Worm (Caenorhabditis elegans) whole organism, young adult: ENCODE results near the gene flp-10.
A peak's percentile ranks its signal among the peaks of the same experiment; 100 is the strongest.

Experiments
- B0336.3 ChIP-seq: fragments of 200-800 bp; sonication (Bioruptor generic); IDR thresholded peaks from 2 replicates; pipeline ENCODE4 v1.3.6; 2022; ENCODE audit warnings: missing genetic modification characterization, missing compliant biosample characterization
- F37B4.10 ChIP-seq: fragments of 200-800 bp; sonication (Bioruptor generic); IDR thresholded peaks from 2 replicates; pipeline ENCODE4 v1.3.6; 2022; ENCODE audit warnings: missing genetic modification characterization, missing compliant biosample characterization
- F52B5.7 ChIP-seq: sonication (generic microtip); optimal IDR thresholded peaks from 2 replicates; lab custom pipeline; 2016; ENCODE audit warnings: mild to moderate bottlenecking, missing genetic modification characterization, missing compliant biosample characterization
- ama-1 ChIP-seq, 3 experiments: fragments of 150-350 bp in 1 of 3; sonication (generic microtip) in 2 of 3; optimal IDR thresholded peaks; 2 replicates each; lab custom pipeline; 2014 to 2018; ENCODE audit warnings: missing biosample characterization in 2 of 3, missing genetic modification characterization in 2 of 3, missing genetic modification reagents in 2 of 3
- dpl-1 ChIP-seq: fragments of 150-350 bp; optimal IDR thresholded peaks from 2 replicates; lab custom pipeline; 2014; ENCODE audit warnings: missing biosample characterization, missing genetic modification reagents, missing genetic modification characterization
- him-1 ChIP-seq: sonication (generic microtip); optimal IDR thresholded peaks from 2 replicates; lab custom pipeline; 2016; ENCODE audit warnings: missing genotype, missing genetic modification reagents, missing genetic modification characterization, missing compliant biosample characterization
- let-607 ChIP-seq, 2 experiments: fragments of 200-800 bp in 1 of 2; sonication (Bioruptor generic) in 1 of 2; sonication (generic microtip) in 1 of 2; optimal IDR thresholded peaks; 2 replicates each; lab custom pipeline; 2016 to 2018; ENCODE audit warnings: mild to moderate bottlenecking in 2 of 2, missing compliant biosample characterization in 2 of 2, missing genetic modification characterization in 2 of 2, moderate library complexity in 2 of 2, missing genotype in 1 of 2
- lin-35 ChIP-seq, 3 experiments: fragments of 150-350 bp in 2 of 3; sonication (generic microtip) in 1 of 3; optimal IDR thresholded peaks; 2 replicates each; lab custom pipeline; 2014 to 2018; ENCODE audit warnings: missing biosample characterization in 3 of 3, missing genetic modification characterization in 3 of 3, missing genetic modification reagents in 3 of 3
- mes-4 ChIP-seq: sonication (generic microtip); optimal IDR thresholded peaks from 2 replicates; lab custom pipeline; 2016; ENCODE audit warnings: missing genotype, missing genetic modification characterization, missing compliant biosample characterization
- nfya-2 ChIP-seq: fragments of 200-800 bp; sonication (Bioruptor generic); IDR thresholded peaks from 2 replicates; pipeline ENCODE4 v1.3.6; 2022; ENCODE audit warnings: missing genetic modification reagents, missing genetic modification characterization, missing compliant biosample characterization
- unc-130 ChIP-seq: sonication (generic microtip); optimal IDR thresholded peaks from 2 replicates; lab custom pipeline; 2016; ENCODE audit warnings: missing genetic modification reagents, missing genetic modification characterization, missing compliant biosample characterization
- zim-3 ChIP-seq: sonication (generic microtip); optimal IDR thresholded peaks from 2 replicates; lab custom pipeline; 2017; ENCODE audit warnings: mild to moderate bottlenecking, missing genetic modification characterization, moderate library complexity, missing compliant biosample characterization
- ztf-22 ChIP-seq: fragments of 200-800 bp; sonication (Bioruptor generic); optimal IDR thresholded peaks from 2 replicates; lab custom pipeline; 2018; ENCODE audit warnings: mild to moderate bottlenecking, missing genetic modification characterization, moderate library complexity, missing compliant biosample characterization

DNA sequence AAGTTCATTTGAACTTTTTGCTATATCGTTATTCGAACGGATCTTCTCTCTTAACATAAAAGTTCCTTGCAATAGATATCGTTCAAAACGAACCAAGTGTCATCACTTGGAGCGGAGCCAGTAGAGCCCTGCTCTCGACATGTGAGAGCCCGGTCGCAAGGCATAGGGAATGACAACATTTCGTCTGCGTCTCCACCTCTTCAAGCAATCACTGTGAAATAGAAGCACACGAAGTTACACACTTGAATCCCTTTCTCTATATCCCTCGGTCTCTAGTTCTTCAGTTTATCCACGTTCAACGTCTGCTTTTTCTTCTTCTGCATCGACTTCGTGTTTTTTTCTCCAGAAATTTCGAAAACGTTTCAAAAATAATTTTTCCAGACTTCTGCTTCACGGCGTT is 34.7 kb downstream of the flp-10 start, which contains the start of gene C49H3.6:
- TF ChIP-seq unc-130 (GFP tag; lab: Kevin White, UChicago), result no peak
- no peak for TF ChIP-seq F52B5.7 (tag; lab: Kevin White, UChicago)
- no peak for TF ChIP-seq ztf-22 (GFP tag; lab: Kevin White, UChicago)
- TF ChIP-seq dpl-1 (GFP tag; lab: Kevin White, UChicago), result no peak
- TF ChIP-seq let-607 (tag; optimal IDR thresholded peaks at IDR 0.05; lab: Kevin White, UChicago), result no peak
- no peak for TF ChIP-seq zim-3 (tag; lab: Kevin White, UChicago)
- TF ChIP-seq ama-1 (optimal IDR thresholded peaks at IDR 0.05; lab: Kevin White, UChicago), result no peak
- no peak for TF ChIP-seq ama-1 (GFP tag; optimal IDR thresholded peaks at IDR 0.05; lab: Kevin White, UChicago)
- no peak for TF ChIP-seq him-1 (tag; lab: Kevin White, UChicago)
- TF ChIP-seq B0336.3 (GFP tag; lab: Robert Waterston, UW), result no peak
- no peak for TF ChIP-seq F37B4.10 (GFP tag; lab: Robert Waterston, UW)
- no peak for TF ChIP-seq mes-4 (tag; lab: Kevin White, UChicago)
- TF ChIP-seq lin-35 (GFP tag; optimal IDR thresholded peaks at IDR 0.05; lab: Kevin White, UChicago), result peak in 1 of 3 experiments; percentile 63
- TF ChIP-seq nfya-2 (GFP tag; lab: Robert Waterston, UW), result no peak
